Worm (Caenorhabditis elegans) whole organism, L1 larva: Measurements from ENCODE around the gene T28A8.5.

Experiments used
- ama-1 ChIP-seq: fragments of 150-350 bp; optimal IDR thresholded peaks from 2 replicates; lab custom pipeline; 2014
- elt-2 ChIP-seq: sonication (generic microtip); optimal IDR thresholded peaks from 2 replicates; lab custom pipeline; 2016; ENCODE audit warnings: missing genetic modification characterization, mild to moderate bottlenecking, inconsistent platforms, missing compliant biosample characterization, missing genetic modification reagents
- jun-1 ChIP-seq: fragments of 150-350 bp; optimal IDR thresholded peaks from 2 replicates; lab custom pipeline; 2014; ENCODE audit warnings: missing biosample characterization, missing genetic modification reagents, missing genetic modification characterization
- nhr-11 ChIP-seq: fragments of 150-350 bp; optimal IDR thresholded peaks from 2 replicates; lab custom pipeline; 2014; ENCODE audit warnings: missing biosample characterization, missing genetic modification characterization
- nhr-28 ChIP-seq: fragments of 150-350 bp; optimal IDR thresholded peaks from 2 replicates; lab custom pipeline; 2014; ENCODE audit warnings: missing biosample characterization, missing genetic modification characterization
- unc-62 ChIP-seq: fragments of 150-350 bp; optimal IDR thresholded peaks from 2 replicates; lab custom pipeline; 2014; ENCODE audit warnings: missing biosample characterization, missing genetic modification reagents, missing genetic modification characterization
- xbp-1 ChIP-seq: sonication (generic microtip); optimal IDR thresholded peaks from 2 replicates; lab custom pipeline; 2016; ENCODE audit warnings: missing genetic modification characterization, missing compliant biosample characterization
- ztf-11 ChIP-seq, 2 experiments: sonication (generic microtip); optimal IDR thresholded peaks; 2 replicates each; lab custom pipeline; 2016 to 2017; ENCODE audit warnings: missing genetic modification characterization in 2 of 2, missing biosample characterization in 1 of 2, missing compliant biosample characterization in 1 of 2
- ztf-4 ChIP-seq: fragments of 150-350 bp; optimal IDR thresholded peaks from 2 replicates; lab custom pipeline; 2014; ENCODE audit warnings: missing biosample characterization, missing genetic modification characterization

ce11 chrIII:13514470-13514869 is 13.0 kb downstream of the T28A8.5 start, which contains the start of gene mlh-1:
- TF ChIP-seq ztf-4 (tag; lab: Kevin White, UChicago) (no peak), ama-1 (no peak), ztf-11 (tag; optimal IDR thresholded peaks at IDR 0.05; lab: Kevin White, UChicago) (no peak), xbp-1 (no peak), nhr-11 (tag; lab: Kevin White, UChicago) (no peak), elt-2 (no peak), unc-62 (GFP tag; lab: Kevin White, UChicago) (no peak), jun-1 (tag; lab: Kevin White, UChicago) (no peak), nhr-28 (tag; lab: Kevin White, UChicago) (no peak)
